Fruit fly (Drosophila melanogaster) whole organism, pupa: ENCODE measurements around the gene roq.
A peak's percentile ranks its signal among the peaks of the same experiment; 100 is the strongest.

Experiments
- CG10348 ChIP-seq: fragments of 200-800 bp; sonication (Bioruptor generic); IDR thresholded peaks from 2 replicates; pipeline ENCODE4 v1.3.6; 2022; ENCODE audit warnings: missing biosample characterization, missing genetic modification characterization
- CG12605 ChIP-seq: fragments of 200-800 bp; sonication (Bioruptor generic); IDR thresholded peaks from 2 replicates; pipeline ENCODE4 v1.3.6; 2022; ENCODE audit warnings: missing biosample characterization, missing genetic modification characterization
- CG13204 ChIP-seq: fragments of 200-800 bp; sonication (Bioruptor generic); optimal IDR thresholded peaks from 2 replicates; lab custom pipeline; 2018; ENCODE audit warnings: missing biosample characterization, mild to moderate bottlenecking, missing genetic modification characterization, moderate library complexity
- CG14655 ChIP-seq: fragments of 200-800 bp; sonication (Bioruptor generic); optimal IDR thresholded peaks from 3 replicates; lab custom pipeline; 2017; ENCODE audit warnings: mild to moderate bottlenecking, missing biosample characterization, missing genetic modification reagents, missing genetic modification characterization
- CG15710 ChIP-seq: fragments of 200-800 bp; sonication (Bioruptor generic); optimal IDR thresholded peaks from 2 replicates; lab custom pipeline; 2018; ENCODE audit warnings: missing biosample characterization, mild to moderate bottlenecking, missing genetic modification characterization, moderate library complexity
- CG17806 ChIP-seq: fragments of 200-800 bp; sonication (Bioruptor generic); optimal IDR thresholded peaks from 2 replicates; lab custom pipeline; 2018; ENCODE audit warnings: missing biosample characterization, mild to moderate bottlenecking, missing genetic modification characterization, moderate library complexity
- CG32121 ChIP-seq: fragments of 200-800 bp; sonication (Bioruptor generic); IDR thresholded peaks from 2 replicates; pipeline ENCODE4 v1.3.6; 2022; ENCODE audit warnings: missing biosample characterization, missing genetic modification characterization
- CG34367 ChIP-seq: fragments of 200-800 bp; sonication (Bioruptor generic); optimal IDR thresholded peaks from 2 replicates; lab custom pipeline; 2018; ENCODE audit warnings: missing biosample characterization, mild to moderate bottlenecking, missing genetic modification characterization
- CG4496 ChIP-seq: fragments of 200-800 bp; sonication (Bioruptor generic); IDR thresholded peaks from 3 replicates; pipeline ENCODE4 v1.3.6; 2022; ENCODE audit warnings: missing biosample characterization, missing genetic modification characterization
- CG8159 ChIP-seq: fragments of 200-800 bp; sonication (Bioruptor generic); optimal IDR thresholded peaks from 3 replicates; lab custom pipeline; 2018; ENCODE audit warnings: missing biosample characterization, mild to moderate bottlenecking, missing genetic modification characterization, moderate library complexity
- CG8301 ChIP-seq: fragments of 200-800 bp; sonication (Bioruptor generic); optimal IDR thresholded peaks from 2 replicates; lab custom pipeline; 2018; ENCODE audit warnings: missing biosample characterization, mild to moderate bottlenecking, missing genetic modification characterization
- CG9948 ChIP-seq: fragments of 200-800 bp; sonication (Bioruptor generic); optimal IDR thresholded peaks from 2 replicates; lab custom pipeline; 2018; ENCODE audit warnings: missing biosample characterization, mild to moderate bottlenecking, missing genetic modification characterization, moderate library complexity
- D1 ChIP-seq: fragments of 200-800 bp; sonication (Bioruptor generic); optimal IDR thresholded peaks from 2 replicates; lab custom pipeline; 2018; ENCODE audit warnings: missing biosample characterization, mild to moderate bottlenecking, missing genetic modification characterization, moderate library complexity
- EcR ChIP-seq: fragments of 200-800 bp; sonication (Bioruptor generic); optimal IDR thresholded peaks from 3 replicates; lab custom pipeline; 2019; ENCODE audit warnings: missing biosample characterization, missing genetic modification characterization, mild to moderate bottlenecking, moderate library complexity, missing genetic modification reagents
- Ets98B ChIP-seq: fragments of 200-800 bp; sonication (Bioruptor generic); IDR thresholded peaks from 2 replicates; pipeline ENCODE4 v1.3.6; 2022; ENCODE audit warnings: missing biosample characterization, missing genetic modification characterization
- Pif1A ChIP-seq: fragments of 200-800 bp; sonication (Bioruptor generic); optimal IDR thresholded peaks from 3 replicates; lab custom pipeline; 2016; ENCODE audit warnings: missing biosample characterization, missing genetic modification characterization
- Pif1B ChIP-seq: fragments of 200-800 bp; sonication (Bioruptor generic); optimal IDR thresholded peaks from 3 replicates; lab custom pipeline; 2016; ENCODE audit warnings: missing biosample characterization, missing genetic modification characterization
- Snoo ChIP-seq: fragments of 200-800 bp; sonication (Bioruptor generic); optimal IDR thresholded peaks from 3 replicates; lab custom pipeline; 2017; ENCODE audit warnings: missing biosample characterization, mild to moderate bottlenecking, missing genetic modification characterization, inconsistent platforms
- fd96Ca ChIP-seq: fragments of 200-800 bp; sonication (Bioruptor generic); IDR thresholded peaks from 3 replicates; pipeline ENCODE4 v1.3.6; 2022; ENCODE audit warnings: missing biosample characterization, missing genetic modification characterization
- gl ChIP-seq: fragments of 200-800 bp; sonication (Bioruptor generic); optimal IDR thresholded peaks from 2 replicates; lab custom pipeline; 2018; ENCODE audit warnings: missing biosample characterization, mild to moderate bottlenecking, missing genetic modification characterization
- rn ChIP-seq: fragments of 200-800 bp; sonication (Bioruptor generic); IDR thresholded peaks from 2 replicates; pipeline ENCODE4 v1.3.6; 2022; ENCODE audit warnings: missing biosample characterization, missing genetic modification characterization

The roq gene

dm6 chr3L:16383056-16383455 is 4.7 kb upstream of the roq start:
- TF ChIP-seq CG9948 (tag; lab: Kevin White, UChicago) (no peak), CG13204 (GFP tag; lab: Kevin White, UChicago) (no peak), CG14655 (GFP tag; lab: Kevin White, UChicago) (no peak), EcR (GFP tag; lab: Kevin White, UChicago) (no peak)

- TF ChIP-seq gl (tag; lab: Kevin White, UChicago) = no peak
- TF ChIP-seq EcR (GFP tag; lab: Kevin White, UChicago) = no peak
- TF ChIP-seq CG8159 = no peak
- TF ChIP-seq CG12605 (GFP tag; lab: Robert Waterston, UW) = no peak
- TF ChIP-seq CG9948 (tag; lab: Kevin White, UChicago) = no peak
- no peak for TF ChIP-seq D1 (tag; lab: Kevin White, UChicago)
- TF ChIP-seq fd96Ca (GFP tag; lab: Robert Waterston, UW) = no peak
- no peak for TF ChIP-seq Ets98B (GFP tag; lab: Robert Waterston, UW)
- TF ChIP-seq CG8301 (tag; lab: Kevin White, UChicago) = no peak
- no peak for TF ChIP-seq Snoo
- TF ChIP-seq CG15710 (tag; lab: Kevin White, UChicago) = no peak
- TF ChIP-seq CG32121 (GFP tag; lab: Robert Waterston, UW) = no peak
- no peak for TF ChIP-seq rn
- no peak for TF ChIP-seq CG34367 (tag; lab: Kevin White, UChicago)
- no peak for TF ChIP-seq CG13204 (GFP tag; lab: Kevin White, UChicago)
These were observed 2.9 kb upstream of the roq start, which contains the start of gene Agpat4 for dm6 chr3L:16381184-16381797. Agpat4 (minus strand) TSS chr3L:16381570.

dm6 chr3L:16380770-16381169 is 2.4 kb upstream of the roq start:
- TF ChIP-seq CG8301 (tag; lab: Kevin White, UChicago) (peak; percentile 21), CG32121 (GFP tag; lab: Robert Waterston, UW) (no peak)

- TF ChIP-seq Ets98B (GFP tag; lab: Robert Waterston, UW) (no peak), D1 (tag; lab: Kevin White, UChicago) (no peak), CG4496 (GFP tag; lab: Robert Waterston, UW) (no peak), Pif1B (no peak), CG9948 (tag; lab: Kevin White, UChicago) (no peak), fd96Ca (GFP tag; lab: Robert Waterston, UW) (no peak)
These were observed 8.8 kb downstream of the roq start, which contains the start of gene CG18814 for dm6 chr3L:16369526-16369925. CG18814 (plus strand) TSS chr3L:16369826.

dm6 chr3L:16368199-16368598 is 10.2 kb downstream of the roq start, which contains the start of gene CG4842:
CG4842 (plus strand) TSS chr3L:16368389.
- TF ChIP-seq EcR (GFP tag; lab: Kevin White, UChicago) (peak; percentile 7), CG12605 (GFP tag; lab: Robert Waterston, UW) (no peak)

- TF ChIP-seq Pif1B = no peak
- no peak for TF ChIP-seq CG14655 (GFP tag; lab: Kevin White, UChicago)
- no peak for TF ChIP-seq rn
- no peak for TF ChIP-seq gl (tag; lab: Kevin White, UChicago)
- TF ChIP-seq CG10348 (GFP tag; lab: Robert Waterston, UW) = no peak
- no peak for TF ChIP-seq EcR (GFP tag; lab: Kevin White, UChicago)
- no peak for TF ChIP-seq CG8301 (tag; lab: Kevin White, UChicago)
- no peak for TF ChIP-seq CG12605 (GFP tag; lab: Robert Waterston, UW)
- TF ChIP-seq CG17806 (tag; lab: Kevin White, UChicago) = no peak
- no peak for TF ChIP-seq Snoo
- TF ChIP-seq Pif1A (GFP tag; lab: Kevin White, UChicago) = no peak
- no peak for TF ChIP-seq CG15710 (tag; lab: Kevin White, UChicago)
- TF ChIP-seq CG4496 (GFP tag; lab: Robert Waterston, UW) = no peak
- no peak for TF ChIP-seq fd96Ca (GFP tag; lab: Robert Waterston, UW)
- TF ChIP-seq CG13204 (GFP tag; lab: Kevin White, UChicago) = no peak
- TF ChIP-seq CG32121 (GFP tag; lab: Robert Waterston, UW) = no peak
These were observed 11.1 kb downstream of the roq start, which contains the start of gene Cpr72Ec for dm6 chr3L:16367240-16367639. Cpr72Ec (minus strand) TSS chr3L:16367340.

dm6 chr3L:16364599-16364998 is 13.8 kb downstream of the roq start, which contains the start of gene Cpr72Eb:
Cpr72Eb (plus strand) TSS chr3L:16364899.
- TF ChIP-seq CG12605 (GFP tag; lab: Robert Waterston, UW) (no peak), EcR (GFP tag; lab: Kevin White, UChicago) (no peak), fd96Ca (GFP tag; lab: Robert Waterston, UW) (no peak), CG15710 (tag; lab: Kevin White, UChicago) (no peak), Pif1B (no peak), CG8301 (tag; lab: Kevin White, UChicago) (no peak), CG13204 (GFP tag; lab: Kevin White, UChicago) (no peak), CG17806 (tag; lab: Kevin White, UChicago) (no peak), Ets98B (GFP tag; lab: Robert Waterston, UW) (no peak), Snoo (no peak), CG8159 (no peak), CG9948 (tag; lab: Kevin White, UChicago) (no peak), CG34367 (tag; lab: Kevin White, UChicago) (no peak), rn (no peak), CG32121 (GFP tag; lab: Robert Waterston, UW) (no peak)
